Fruit fly (Drosophila melanogaster) whole organism, embryonic: ENCODE measurements around the gene Hecw.

Experiments
- Aef1 ChIP-seq: fragments of 200-800 bp; sonication (Bioruptor generic); IDR thresholded peaks from 3 replicates; pipeline ENCODE4 v1.3.6; 2022; ENCODE audit warnings: missing biosample characterization, missing genetic modification characterization
- Asciz ChIP-seq: fragments of 200-800 bp; sonication (Bioruptor generic); optimal IDR thresholded peaks from 2 replicates; lab custom pipeline; 2017; ENCODE audit warnings: missing biosample characterization, mild to moderate bottlenecking, missing genetic modification characterization, missing genetic modification reagents
- BEAF-32 ChIP-seq: fragments of 200-800 bp; sonication (Bioruptor generic); optimal IDR thresholded peaks from 3 replicates; lab custom pipeline; 2017; ENCODE audit warnings: missing biosample characterization, missing genetic modification characterization, mild to moderate bottlenecking, moderate library complexity, missing genetic modification reagents
- CG10543 ChIP-seq: fragments of 200-800 bp; sonication (Bioruptor generic); optimal IDR thresholded peaks from 3 replicates; lab custom pipeline; 2017; ENCODE audit warnings: missing biosample characterization, mild to moderate bottlenecking, missing genetic modification characterization, moderate library complexity
- CG11085 ChIP-seq: fragments of 200-800 bp; sonication (Bioruptor generic); IDR thresholded peaks from 2 replicates; pipeline ENCODE4 v1.3.6; 2022; ENCODE audit warnings: missing biosample characterization, missing genetic modification characterization
- CG12236 ChIP-seq: fragments of 200-800 bp; sonication (Bioruptor generic); optimal IDR thresholded peaks from 2 replicates; lab custom pipeline; 2016; ENCODE audit warnings: missing biosample characterization, missing genetic modification characterization
- CG12744 ChIP-seq: fragments of 200-800 bp; sonication (Bioruptor generic); optimal IDR thresholded peaks from 2 replicates; lab custom pipeline; 2016; ENCODE audit warnings: missing biosample characterization, missing genetic modification characterization
- CG14860 ChIP-seq: fragments of 200-800 bp; sonication (Bioruptor generic); IDR thresholded peaks from 3 replicates; pipeline ENCODE4 v1.3.6; 2022; ENCODE audit warnings: missing biosample characterization, missing genetic modification characterization; ENCODE audit not compliant: partially characterized antibody
- CG15696 ChIP-seq: fragments of 200-800 bp; sonication (Bioruptor generic); optimal IDR thresholded peaks from 2 replicates; lab custom pipeline; 2019; ENCODE audit warnings: missing biosample characterization, mild to moderate bottlenecking, missing genetic modification characterization, moderate library complexity
- CG16863 ChIP-seq: fragments of 200-800 bp; sonication (Bioruptor generic); optimal IDR thresholded peaks from 3 replicates; lab custom pipeline; 2016; ENCODE audit warnings: missing biosample characterization, missing genetic modification characterization
- CG17186 ChIP-seq: fragments of 200-800 bp; sonication (Bioruptor generic); optimal IDR thresholded peaks from 3 replicates; lab custom pipeline; 2017; ENCODE audit warnings: missing biosample characterization, missing genetic modification reagents, missing genetic modification characterization
- CG34224 ChIP-seq: fragments of 200-800 bp; sonication (Bioruptor generic); IDR thresholded peaks from 3 replicates; pipeline ENCODE4 v1.3.6; 2022; ENCODE audit warnings: missing biosample characterization, missing genetic modification characterization; ENCODE audit not compliant: partially characterized antibody
- CG3838 ChIP-seq: fragments of 200-800 bp; sonication (Bioruptor generic); optimal IDR thresholded peaks from 3 replicates; lab custom pipeline; 2016; ENCODE audit warnings: missing biosample characterization, missing genetic modification characterization
- CG6254 ChIP-seq: fragments of 200-800 bp; sonication (Bioruptor generic); optimal IDR thresholded peaks from 3 replicates; lab custom pipeline; 2017; ENCODE audit warnings: mild to moderate bottlenecking, missing biosample characterization, missing genetic modification reagents, missing genetic modification characterization
- CG6272 ChIP-seq: fragments of 200-800 bp; sonication (Bioruptor generic); IDR thresholded peaks from 2 replicates; pipeline ENCODE4 v1.3.6; 2022; ENCODE audit warnings: missing biosample characterization, missing genetic modification characterization
- CG8290 ChIP-seq, 3 experiments: fragments of 200-800 bp; sonication (Bioruptor generic); optimal IDR thresholded peaks; 2 replicates each; lab custom pipeline; 2016 to 2019; ENCODE audit warnings: missing biosample characterization in 3 of 3, missing genetic modification characterization in 3 of 3, mild to moderate bottlenecking in 2 of 3, moderate library complexity in 1 of 3
- CG8359 ChIP-seq: fragments of 200-800 bp; sonication (Bioruptor generic); optimal IDR thresholded peaks from 2 replicates; lab custom pipeline; 2017; ENCODE audit warnings: missing biosample characterization, mild to moderate bottlenecking, missing genetic modification characterization, borderline replicate concordance
- CG8388 ChIP-seq: fragments of 200-800 bp; sonication (Bioruptor generic); optimal IDR thresholded peaks from 2 replicates; lab custom pipeline; 2019; ENCODE audit warnings: missing biosample characterization, mild to moderate bottlenecking, missing genetic modification characterization, moderate library complexity
- Chrac-16 ChIP-seq: fragments of 200-800 bp; sonication (Bioruptor generic); optimal IDR thresholded peaks from 3 replicates; lab custom pipeline; 2016; ENCODE audit warnings: missing biosample characterization, missing genetic modification characterization
- CoRest ChIP-seq: fragments of 200-800 bp; sonication (Bioruptor generic); optimal IDR thresholded peaks from 3 replicates; lab custom pipeline; 2018; ENCODE audit warnings: missing biosample characterization, mild to moderate bottlenecking, missing genetic modification characterization, moderate library complexity
- Ets65A ChIP-seq: fragments of 200-800 bp; sonication (Bioruptor generic); peaks from one replicate; lab custom pipeline; 2016; ENCODE audit warnings: missing biosample characterization, missing genetic modification characterization
- Hr51 ChIP-seq, 2 experiments: fragments of 200-800 bp; sonication (Bioruptor generic); optimal IDR thresholded peaks; 2 replicates in 1 of 2; 3 replicates in 1 of 2; lab custom pipeline; 2016 to 2018; ENCODE audit warnings: missing biosample characterization in 2 of 2, missing genetic modification characterization in 2 of 2, mild to moderate bottlenecking in 1 of 2, moderate library complexity in 1 of 2
- Kr ChIP-seq: fragments of 200-800 bp; sonication (Bioruptor generic); optimal IDR thresholded peaks from 2 replicates; lab custom pipeline; 2017; ENCODE audit warnings: missing biosample characterization, mild to moderate bottlenecking, missing genetic modification characterization
- MTF-1 ChIP-seq: fragments of 200-800 bp; sonication (Bioruptor generic); optimal IDR thresholded peaks from 2 replicates; lab custom pipeline; 2018; ENCODE audit warnings: missing biosample characterization, mild to moderate bottlenecking, missing genetic modification characterization, borderline replicate concordance
- Mes4 ChIP-seq: fragments of 200-800 bp; sonication (Bioruptor generic); optimal IDR thresholded peaks from 2 replicates; lab custom pipeline; 2016; ENCODE audit warnings: missing biosample characterization, missing genetic modification characterization
- NC2α ChIP-seq: fragments of 200-800 bp; sonication (Bioruptor generic); optimal IDR thresholded peaks from 2 replicates; lab custom pipeline; 2016; ENCODE audit warnings: missing biosample characterization, missing genetic modification characterization
- Oaz ChIP-seq: fragments of 200-800 bp; sonication (Bioruptor generic); IDR thresholded peaks from 2 replicates; pipeline ENCODE4 v1.3.6; 2022; ENCODE audit warnings: missing biosample characterization, missing genetic modification characterization
- Pdp1 ChIP-seq, 2 experiments: fragments of 200-800 bp; sonication (Bioruptor generic); optimal IDR thresholded peaks; 3 replicates each; lab custom pipeline; 2016; ENCODE audit warnings: missing biosample characterization in 2 of 2, missing genetic modification characterization in 2 of 2, mild to moderate bottlenecking in 1 of 2, moderate library complexity in 1 of 2
- Poxn ChIP-seq: fragments of 200-800 bp; sonication (Bioruptor generic); IDR thresholded peaks from 2 replicates; pipeline ENCODE4 v1.3.6; 2022; ENCODE audit warnings: missing biosample characterization, missing genetic modification characterization
- Sox102F ChIP-seq: fragments of 200-800 bp; sonication (Bioruptor generic); optimal IDR thresholded peaks from 2 replicates; lab custom pipeline; 2018; ENCODE audit warnings: missing biosample characterization, mild to moderate bottlenecking, missing genetic modification characterization, moderate library complexity
- Ssrp ChIP-seq: fragments of 200-800 bp; sonication (Bioruptor generic); optimal IDR thresholded peaks from 2 replicates; lab custom pipeline; 2018; ENCODE audit warnings: missing biosample characterization, mild to moderate bottlenecking, missing genetic modification characterization, moderate library complexity
- ap ChIP-seq: fragments of 200-800 bp; sonication (Bioruptor generic); IDR thresholded peaks from 2 replicates; pipeline ENCODE4 v1.3.6; 2022; ENCODE audit warnings: missing biosample characterization, missing genetic modification characterization
- ase ChIP-seq: fragments of 200-800 bp; sonication (Bioruptor generic); IDR thresholded peaks from 3 replicates; pipeline ENCODE4 v1.3.6; 2022; ENCODE audit warnings: missing biosample characterization, missing genetic modification characterization
- bbx ChIP-seq: fragments of 200-800 bp; sonication (Bioruptor generic); IDR thresholded peaks from 2 replicates; pipeline ENCODE4 v1.3.6; 2022; ENCODE audit warnings: missing biosample characterization, missing genetic modification characterization; ENCODE audit not compliant: partially characterized antibody
- bigmax ChIP-seq: fragments of 200-800 bp; sonication (Bioruptor generic); optimal IDR thresholded peaks from 2 replicates; lab custom pipeline; 2018; ENCODE audit warnings: missing biosample characterization, mild to moderate bottlenecking, missing genetic modification characterization
- croc ChIP-seq: fragments of 200-800 bp; sonication (Bioruptor generic); conservative IDR thresholded peaks from 3 replicates; pipeline ENCODE4 v1.3.6; 2022; ENCODE audit warnings: missing biosample characterization, missing genetic modification characterization
- eve ChIP-seq, 2 experiments: fragments of >200 bp; optimal IDR thresholded peaks; 2 replicates each; lab custom pipeline; 2017; ENCODE audit warnings: missing biosample characterization in 2 of 2, missing genetic modification characterization in 2 of 2
- fd96Cb ChIP-seq: fragments of 200-800 bp; sonication (Bioruptor generic); optimal IDR thresholded peaks from 2 replicates; lab custom pipeline; 2018; ENCODE audit warnings: missing biosample characterization, mild to moderate bottlenecking, missing genetic modification characterization, moderate library complexity
- hkb ChIP-seq, 2 experiments: fragments of 200-800 bp in 1 of 2; fragments of >200 bp in 1 of 2; sonication (Bioruptor generic) in 1 of 2; IDR thresholded peaks in 1 of 2; optimal IDR thresholded peaks in 1 of 2; 2 replicates each; pipeline versions ENCODE4 v1.3.6 to Lab custom; 2017 to 2022; ENCODE audit warnings: missing biosample characterization in 1 of 2, missing genetic modification characterization in 1 of 2
- lilli ChIP-seq: fragments of 200-800 bp; sonication (Bioruptor generic); optimal IDR thresholded peaks from 3 replicates; lab custom pipeline; 2016; ENCODE audit warnings: missing biosample characterization, missing genetic modification characterization
- mld ChIP-seq: fragments of 200-800 bp; sonication (Bioruptor generic); IDR thresholded peaks from 3 replicates; pipeline ENCODE4 v1.3.6; 2022; ENCODE audit warnings: missing biosample characterization, missing genetic modification characterization; ENCODE audit not compliant: partially characterized antibody
- nerfin-2 ChIP-seq: fragments of 200-800 bp; sonication (Bioruptor generic); IDR thresholded peaks from 2 replicates; pipeline ENCODE4 v1.3.6; 2022; ENCODE audit warnings: missing biosample characterization, missing genetic modification characterization; ENCODE audit not compliant: partially characterized antibody
- nmo ChIP-seq: fragments of 200-800 bp; sonication (Bioruptor generic); optimal IDR thresholded peaks from 2 replicates; lab custom pipeline; 2018; ENCODE audit warnings: missing biosample characterization, mild to moderate bottlenecking, missing genetic modification characterization, moderate library complexity
- p53 ChIP-seq: fragments of 200-800 bp; sonication (Bioruptor generic); optimal IDR thresholded peaks from 2 replicates; lab custom pipeline; 2016; ENCODE audit warnings: missing biosample characterization, missing genetic modification characterization
- ranshi ChIP-seq: fragments of 200-800 bp; sonication (Bioruptor generic); IDR thresholded peaks from 2 replicates; pipeline ENCODE4 v1.3.6; 2022; ENCODE audit warnings: missing biosample characterization, missing genetic modification characterization
- sug ChIP-seq: fragments of 200-800 bp; optimal IDR thresholded peaks from 2 replicates; lab custom pipeline; 2019; ENCODE audit warnings: missing biosample characterization, mild to moderate bottlenecking, missing genetic modification characterization, moderate library complexity
- vfl ChIP-seq: fragments of 200-800 bp; sonication (Bioruptor generic); optimal IDR thresholded peaks from 2 replicates; lab custom pipeline; 2016; ENCODE audit warnings: missing biosample characterization, missing genetic modification characterization
- z ChIP-seq: fragments of 200-800 bp; sonication (Bioruptor generic); IDR thresholded peaks from 3 replicates; pipeline ENCODE4 v1.3.6; 2022; ENCODE audit warnings: missing biosample characterization, missing genetic modification characterization

Hecw gene

DNA sequence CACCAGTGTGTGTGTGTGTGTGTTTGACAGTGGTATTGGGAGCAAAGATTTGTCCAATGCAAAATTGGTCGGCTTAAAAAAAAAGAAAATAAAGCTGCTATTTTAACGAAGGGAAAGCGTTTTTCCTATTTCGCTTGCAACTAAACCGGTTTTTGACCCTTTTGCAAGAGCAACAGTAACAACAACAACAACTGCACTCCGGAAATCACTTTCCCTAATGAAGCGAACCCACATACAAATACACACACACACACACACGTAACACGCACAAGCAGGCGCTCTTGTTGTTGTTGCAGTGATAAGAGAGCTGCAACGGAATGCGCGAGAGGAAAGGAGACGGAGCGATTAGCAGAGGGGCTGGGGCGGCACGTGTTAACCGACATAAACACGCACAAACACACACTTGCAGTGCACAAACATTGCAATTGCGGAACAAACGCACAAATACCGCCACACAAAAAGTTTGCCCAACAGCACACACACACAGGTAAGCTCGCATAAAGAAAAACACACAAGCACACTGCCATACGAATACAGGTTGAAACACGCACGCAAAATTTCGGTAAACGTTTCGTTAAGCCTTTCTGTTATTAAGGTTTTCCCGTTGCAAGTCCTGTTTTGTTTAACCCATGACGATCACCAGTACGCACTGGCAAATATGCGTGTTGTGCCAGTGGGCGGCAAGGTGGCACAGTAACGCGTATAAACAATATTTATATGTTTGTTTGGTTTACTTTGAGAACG, 49.5 kb downstream of the Hecw start (continued):
- no peak for TF ChIP-seq CG3838 (GFP tag; lab: Kevin White, UChicago)
- no peak for TF ChIP-seq vfl (GFP tag; lab: Kevin White, UChicago)
- no peak for TF ChIP-seq bbx
- no peak for TF ChIP-seq croc (GFP tag; lab: Robert Waterston, UW)
- TF ChIP-seq CG10543 (GFP tag; lab: Kevin White, UChicago) = no peak
- TF ChIP-seq CG8290 (GFP tag; optimal IDR thresholded peaks at IDR 0.05; lab: Kevin White, UChicago) = no peak
- no peak for TF ChIP-seq CG8290 (tag; optimal IDR thresholded peaks at IDR 0.05; lab: Kevin White, UChicago)
- no peak for TF ChIP-seq Kr
- no peak for TF ChIP-seq CoRest
- no peak for TF ChIP-seq ap (GFP tag; lab: Robert Waterston, UW)
- 0 out of 3 replicates have a peak, but pooled peaks have one; percentile 6 for TF ChIP-seq mld (GFP tag; lab: Robert Waterston, UW)
- no peak for TF ChIP-seq CG34224
- TF ChIP-seq CG14860 (GFP tag; lab: Robert Waterston, UW) = no peak
- no peak for TF ChIP-seq Aef1 (GFP tag; lab: Robert Waterston, UW)
- TF ChIP-seq NC2α (GFP tag; lab: Kevin White, UChicago) = no peak
- TF ChIP-seq z (GFP tag; lab: Robert Waterston, UW) = no peak
- TF ChIP-seq BEAF-32 = no peak
- TF ChIP-seq CG8359 (GFP tag; lab: Kevin White, UChicago) = no peak
- TF ChIP-seq Chrac-16 (GFP tag; lab: Kevin White, UChicago) = no peak
- no peak for TF ChIP-seq Hr51 (GFP tag; optimal IDR thresholded peaks at IDR 0.05; lab: Kevin White, UChicago)
- TF ChIP-seq Mes4 (GFP tag; lab: Kevin White, UChicago) = no peak
- TF ChIP-seq nerfin-2 (GFP tag; lab: Robert Waterston, UW) = no peak
- TF ChIP-seq Sox102F (GFP tag; lab: Kevin White, UChicago) = peak; percentile 27
- TF ChIP-seq bigmax (GFP tag; lab: Kevin White, UChicago) = no peak
- no peak for TF ChIP-seq sug (tag; lab: Kevin White, UChicago)
- peak in 1 of 2 experiments; percentile 3 for TF ChIP-seq Pdp1 (GFP tag; optimal IDR thresholded peaks at IDR 0.05; lab: Kevin White, UChicago)
- TF ChIP-seq p53 (GFP tag; lab: Kevin White, UChicago) = peak; percentile 30
- no peak for TF ChIP-seq CG6272 (GFP tag; lab: Robert Waterston, UW)
- TF ChIP-seq fd96Cb (tag; lab: Kevin White, UChicago) = no peak
- TF ChIP-seq ranshi (GFP tag; lab: Robert Waterston, UW) = no peak
- no peak for TF ChIP-seq CG8388 (GFP tag; lab: Kevin White, UChicago)
- TF ChIP-seq ase (GFP tag; lab: Robert Waterston, UW) = no peak
- no peak for TF ChIP-seq CG6254 (GFP tag; lab: Kevin White, UChicago)
- peak; percentile 4 for TF ChIP-seq nmo (GFP tag; lab: Kevin White, UChicago)
- no peak for TF ChIP-seq CG12744 (GFP tag; lab: Kevin White, UChicago)

DNA sequence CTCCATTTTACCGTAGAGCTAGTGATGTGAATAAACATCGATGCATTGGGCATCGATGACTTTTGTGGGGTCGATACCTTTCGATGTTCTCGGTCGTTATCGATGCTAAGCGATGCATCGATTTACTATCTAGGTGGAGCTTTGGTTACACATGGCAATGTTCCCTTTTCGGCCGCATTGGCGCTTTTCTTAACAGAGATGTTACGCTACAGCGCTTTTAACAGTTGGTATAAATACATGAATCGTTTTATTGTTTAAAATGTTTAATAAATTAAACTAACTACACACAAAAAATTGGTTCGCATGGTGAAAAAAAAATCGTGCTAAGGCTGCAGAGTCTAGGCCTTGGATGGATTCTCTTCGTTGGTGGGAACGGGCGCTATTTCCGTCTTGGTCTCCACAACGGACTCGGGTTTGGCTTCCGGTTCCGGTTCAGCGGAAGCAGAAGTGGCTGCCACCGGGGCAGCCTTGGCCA, 50.2 kb downstream of the Hecw start, which contains the start of gene Ptpmeg2:
Gene Ptpmeg2, minus strand, starts transcription at position 281 of the 475 bp plus-strand sequence.
- TF ChIP-seq MTF-1 (peak; percentile 52), hkb (optimal IDR thresholded peaks at IDR 0.05; lab: Kevin White, UChicago) (no peak), hkb (GFP tag; IDR thresholded peaks at IDR 0.05; lab: Robert Waterston, UW) (peak; percentile 41; the same call in 1 of the 2 replicates), Poxn (no peak), Asciz (peak; percentile 67), CG16863 (peak; percentile 100), CG17186 (GFP tag; lab: Kevin White, UChicago) (peak; percentile 54), Ssrp (tag; lab: Kevin White, UChicago) (peak; percentile 8), lilli (GFP tag; lab: Kevin White, UChicago) (peak; percentile 79), CG12236 (peak; percentile 18), CG11085 (GFP tag; lab: Robert Waterston, UW) (peak; percentile 39), CG15696 (tag; lab: Kevin White, UChicago) (peak; percentile 63), eve (GFP tag; optimal IDR thresholded peaks at IDR 0.05; lab: Kevin White, UChicago) (no peak), Oaz (no peak), Ets65A (GFP tag; lab: Kevin White, UChicago) (peak; percentile 91)
